Worm (Caenorhabditis elegans): ENCODE data around the gene H12C20.7.

H12C20.7 gene

DNA sequence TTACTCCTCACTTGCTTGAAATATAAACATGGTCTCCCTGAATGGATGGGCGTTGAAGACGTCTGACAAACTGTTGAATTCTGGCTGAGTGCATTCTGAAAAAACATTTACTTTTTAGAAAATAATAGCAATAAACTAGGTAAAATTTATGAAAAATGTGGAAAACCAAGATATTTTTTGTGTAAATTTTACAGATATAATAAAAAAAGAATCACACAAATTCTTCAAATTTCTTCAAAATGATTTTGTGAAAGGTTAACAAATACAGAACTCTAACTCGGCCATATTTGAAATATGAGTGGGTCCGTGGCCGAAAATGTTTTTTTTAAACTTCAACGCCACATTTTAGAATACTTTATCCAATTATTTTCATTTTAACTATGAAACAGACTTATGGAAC lies 45.4 kb upstream of the H12C20.7 start, which contains the start of gene glb-15:
TSS of gene glb-15 (minus strand) at position 101 of the 400 bp plus-strand sequence.
- TF ChIP-seq F39B2.1 (GFP tag; IDR thresholded peaks at IDR 0.05) = no peak
- no peak for TF ChIP-seq hlh-26 (GFP tag; conservative IDR thresholded peaks at IDR 0.05)
- TF ChIP-seq ceh-58 (GFP tag; IDR thresholded peaks at IDR 0.05) = no peak
- no peak for TF ChIP-seq Y95B8A.8 (GFP tag; IDR thresholded peaks at IDR 0.05)
- no peak for TF ChIP-seq lag-1 (GFP tag; IDR thresholded peaks at IDR 0.05)
- TF ChIP-seq lin-40 (tag; optimal IDR thresholded peaks at IDR 0.05) = no peak
- TF ChIP-seq hrde-1 (tag; optimal IDR thresholded peaks at IDR 0.05; ENCODE audit: borderline replicate concordance) = no peak
- TF ChIP-seq chd-7 (tag; optimal IDR thresholded peaks at IDR 0.05) = no peak
- TF ChIP-seq K11D2.4 (GFP tag; IDR thresholded peaks at IDR 0.05) = no peak
- no peak for TF ChIP-seq atf-7 (tag; optimal IDR thresholded peaks at IDR 0.05)
- no peak for TF ChIP-seq K12H6.12 (tag; optimal IDR thresholded peaks at IDR 0.05)
- TF ChIP-seq tbx-9 (tag; optimal IDR thresholded peaks at IDR 0.05; ENCODE audit: borderline replicate concordance) = no peak
- no peak for TF ChIP-seq attf-3 (GFP tag; conservative IDR thresholded peaks at IDR 0.05)
- TF ChIP-seq ZK185.1 (tag; optimal IDR thresholded peaks at IDR 0.05; ENCODE audit: poor library complexity, severe bottlenecking) = no peak
- no peak for TF ChIP-seq Y67H2A.10 (GFP tag; conservative IDR thresholded peaks at IDR 0.05)
- TF ChIP-seq rpc-1 (optimal IDR thresholded peaks at IDR 0.05) = no peak
- no peak for TF ChIP-seq rpc-1 (tag; optimal IDR thresholded peaks at IDR 0.05)

DNA sequence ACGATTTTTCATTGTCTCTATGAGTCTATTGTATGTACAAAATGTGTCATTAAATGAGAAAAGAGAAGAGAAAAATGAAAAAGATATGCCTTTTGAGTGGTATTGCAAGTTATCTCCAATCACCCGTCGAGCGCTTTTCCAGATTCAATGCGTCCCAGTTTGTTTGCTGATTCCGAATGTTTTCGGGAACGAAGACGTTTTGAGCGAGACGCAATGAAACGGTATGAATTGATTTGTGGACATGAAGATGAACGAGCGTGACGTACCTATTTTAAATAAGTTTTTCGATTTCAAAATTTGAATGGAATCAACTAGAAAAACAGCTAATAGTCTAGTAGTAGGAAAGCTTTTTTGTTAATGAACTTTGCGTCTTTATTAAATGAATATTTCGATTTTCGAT lies 44.0 kb upstream of the H12C20.7 start:
- TF ChIP-seq sptf-2 (GFP tag; optimal IDR thresholded peaks at IDR 0.05) (no peak), hmg-1.2 (GFP tag; IDR thresholded peaks at IDR 0.05) (no peak), cebp-1 (GFP tag; IDR thresholded peaks at IDR 0.05) (no peak), cebp-1 (tag; optimal IDR thresholded peaks at IDR 0.05) (no peak), Y79H2A.3 (GFP tag; conservative IDR thresholded peaks at IDR 0.05) (no peak), B0336.3 (GFP tag; IDR thresholded peaks at IDR 0.05) (0 out of 2 replicates have a peak, but pooled peaks have one; percentile 30), rpc-1 (optimal IDR thresholded peaks at IDR 0.05) (no peak), rpc-1 (tag; optimal IDR thresholded peaks at IDR 0.05) (no peak), lsy-27 (tag; optimal IDR thresholded peaks at IDR 0.05; ENCODE audit: borderline replicate concordance, insufficient read depth) (no peak), ets-4 (GFP tag; optimal IDR thresholded peaks at IDR 0.05) (no peak), ama-1 (optimal IDR thresholded peaks at IDR 0.05) (peak; percentile 86), ama-1 (GFP tag; optimal IDR thresholded peaks at IDR 0.05) (no peak)

DNA sequence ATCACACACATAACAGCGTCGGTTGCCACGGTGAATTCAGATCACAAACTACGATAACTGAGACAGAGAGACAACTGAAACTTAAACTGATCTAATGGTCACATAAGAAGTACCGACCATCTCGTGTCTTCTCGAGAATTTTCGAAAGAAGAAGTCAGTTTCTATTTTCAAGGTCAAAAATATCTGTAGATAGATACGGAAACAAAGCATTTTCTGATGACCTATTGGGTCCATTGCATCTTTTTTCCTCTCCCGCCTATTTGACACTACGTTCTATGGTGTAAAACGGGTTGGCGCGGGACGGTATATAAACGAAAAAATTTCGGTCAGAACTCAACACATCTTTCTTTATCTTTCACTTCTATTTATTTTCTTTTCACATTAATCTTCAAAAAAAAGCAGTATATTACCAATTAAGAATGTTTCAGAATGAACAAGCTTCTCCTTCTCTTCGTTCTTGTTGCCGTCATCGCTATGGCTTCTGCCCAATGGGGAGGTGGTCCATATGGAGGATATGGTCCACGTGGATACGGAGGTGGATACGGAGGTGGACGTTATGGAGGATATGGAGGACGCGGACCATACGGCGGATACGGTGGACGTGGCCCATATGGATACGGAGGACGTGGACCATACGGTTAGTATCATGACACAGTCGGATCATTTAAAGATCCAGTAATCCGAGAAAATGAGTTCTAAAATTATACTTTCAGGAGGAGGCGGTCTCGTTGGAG lies 43.3 kb upstream of the H12C20.7 start, which contains the start of gene nlp-24:
TSS of gene nlp-24 (plus strand) at position 429 of the 734 bp plus-strand sequence.
- TF ChIP-seq B0019.2 (GFP tag; conservative IDR thresholded peaks at IDR 0.05) (no peak), ztf-26 (tag; optimal IDR thresholded peaks at IDR 0.05) (peak; percentile 78), mcd-1 (GFP tag; IDR thresholded peaks at IDR 0.05) (no peak), rcor-1 (GFP tag; IDR thresholded peaks at IDR 0.05) (no peak), snpc-3.4 (tag; optimal IDR thresholded peaks at IDR 0.05) (no peak), lin-26 (GFP tag; IDR thresholded peaks at IDR 0.05) (peak; percentile 51; the same call in 1 of the 2 replicates), snpc-4 (GFP tag; optimal IDR thresholded peaks at IDR 0.05) (no peak), snpc-4 (tag; optimal IDR thresholded peaks at IDR 0.05) (no peak), lin-35 (GFP tag; optimal IDR thresholded peaks at IDR 0.05) (no peak), K11D2.4 (GFP tag; IDR thresholded peaks at IDR 0.05) (no peak), B0261.1 (tag; optimal IDR thresholded peaks at IDR 0.05) (no peak), ama-1 (optimal IDR thresholded peaks at IDR 0.05) (peak; percentile 79), ama-1 (GFP tag; optimal IDR thresholded peaks at IDR 0.05) (no peak), somi-1 (GFP tag; optimal IDR thresholded peaks at IDR 0.05) (peak; percentile 68)
